Worm (Caenorhabditis elegans): Measurements from ENCODE around the gene dhs-29.

DNA sequence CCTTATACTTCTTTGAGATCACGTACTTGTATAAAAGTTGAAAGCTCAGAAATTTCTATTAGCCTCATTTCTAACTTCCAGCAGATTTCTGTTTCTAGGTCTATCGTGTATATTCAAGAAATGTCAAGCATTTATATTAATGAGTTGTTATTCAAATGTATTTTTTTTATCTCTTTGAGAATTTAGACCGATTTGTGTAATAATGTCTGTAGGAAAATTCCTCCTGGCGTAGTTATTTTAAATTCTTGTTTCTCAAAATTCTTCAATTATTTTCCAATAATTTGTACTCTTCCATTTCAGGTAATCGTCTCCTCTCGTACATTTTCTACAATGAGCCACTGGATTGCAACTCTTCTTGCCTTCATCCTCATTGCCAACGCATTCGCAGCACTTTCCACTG is 37.4 kb downstream of the dhs-29 start, which contains the start of gene nlp-61:
- TF ChIP-seq ama-1 (optimal IDR thresholded peaks at IDR 0.05) (no peak), sea-1 (GFP tag; conservative IDR thresholded peaks at IDR 0.05) (no peak), scrt-1 (GFP tag; IDR thresholded peaks at IDR 0.05) (no peak), tra-4 (tag; optimal IDR thresholded peaks at IDR 0.05) (no peak), hnd-1 (tag; optimal IDR thresholded peaks at IDR 0.05) (no peak), F13C5.2 (tag; optimal IDR thresholded peaks at IDR 0.05) (no peak), tbx-37 (GFP tag; conservative IDR thresholded peaks at IDR 0.05) (no peak), hmg-4 (GFP tag; optimal IDR thresholded peaks at IDR 0.05) (no peak), ceh-36 (tag; optimal IDR thresholded peaks at IDR 0.05) (no peak), tbx-11 (GFP tag; IDR thresholded peaks at IDR 0.05) (no peak), ceh-13 (GFP tag; optimal IDR thresholded peaks at IDR 0.05) (no peak), B0310.2 (tag; optimal IDR thresholded peaks at IDR 0.05) (no peak)

All from whole organism, early embryonic.